Fruit fly (Drosophila melanogaster): Measurements from ENCODE around the gene BigH1.

The BigH1 gene

DNA sequence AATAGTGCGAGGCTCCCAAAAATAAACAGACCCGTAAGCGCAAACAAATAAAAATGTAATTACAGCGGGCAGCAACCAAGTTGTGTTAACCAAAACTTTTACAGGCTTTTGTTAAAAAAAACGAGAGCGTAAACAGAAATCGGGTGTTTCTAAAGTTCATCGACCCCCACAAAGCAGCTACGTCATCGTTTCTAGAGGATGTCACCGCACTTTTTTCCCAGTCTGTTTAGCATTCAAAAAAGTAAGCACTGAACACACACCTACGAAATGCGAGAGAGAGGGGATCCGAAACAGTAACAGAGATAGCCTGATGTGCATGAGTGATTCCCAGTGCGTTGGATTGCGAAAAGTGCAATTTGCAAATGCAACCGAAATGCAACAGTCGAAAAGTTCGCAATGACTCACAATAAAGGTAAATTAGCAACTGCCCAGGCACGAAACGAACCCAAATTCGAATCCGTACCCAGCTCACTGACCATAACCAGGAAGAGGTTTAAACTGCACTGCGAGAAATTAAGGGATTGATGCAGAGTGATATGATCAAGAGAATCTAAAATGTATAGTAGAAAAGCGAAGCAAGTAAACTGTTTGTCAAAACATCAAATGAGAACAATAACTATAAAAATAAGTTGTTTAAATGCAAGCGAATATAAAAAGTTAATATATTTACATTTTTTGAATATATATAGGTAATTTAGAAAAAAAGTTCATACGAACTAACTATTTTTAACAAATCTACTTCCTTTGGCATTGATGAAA, 27.9 kb downstream of the BigH1 start (continued):
- no peak for TF ChIP-seq kay (GFP tag; optimal IDR thresholded peaks at IDR 0.05)
- no peak for TF ChIP-seq Hr3 (GFP tag; optimal IDR thresholded peaks at IDR 0.05)
- no peak for TF ChIP-seq luna (GFP tag; optimal IDR thresholded peaks at IDR 0.05)
- TF ChIP-seq Sox102F (GFP tag; optimal IDR thresholded peaks at IDR 0.05), result peak; percentile 15
- no peak for TF ChIP-seq grn (GFP tag; optimal IDR thresholded peaks at IDR 0.05)
- TF ChIP-seq pfk (GFP tag; optimal IDR thresholded peaks at IDR 0.05), result no peak
- no peak for TF ChIP-seq al (GFP tag; IDR thresholded peaks at IDR 0.05)
- TF ChIP-seq Doc2 (GFP tag; IDR thresholded peaks at IDR 0.05), result no peak
- peak; percentile 74 for TF ChIP-seq sens (GFP tag)
- TF ChIP-seq gem (tag; optimal IDR thresholded peaks at IDR 0.05), result peak; percentile 47
- no peak for TF ChIP-seq Atf-2 (GFP tag; optimal IDR thresholded peaks at IDR 0.05)
- TF ChIP-seq ranshi (GFP tag; IDR thresholded peaks at IDR 0.05), result no peak
- no peak for TF ChIP-seq zf30C (GFP tag; optimal IDR thresholded peaks at IDR 0.05)
- TF ChIP-seq Pdp1 (GFP tag; optimal IDR thresholded peaks at IDR 0.05), result no peak
- no peak for TF ChIP-seq CG30403 (GFP tag; optimal IDR thresholded peaks at IDR 0.05)
- TF ChIP-seq unc-4 (GFP tag; IDR thresholded peaks at IDR 0.05; ENCODE audit: partially characterized antibody), result no peak
- TF ChIP-seq Ptx1 (GFP tag; IDR thresholded peaks at IDR 0.05), result no peak
- no peak for TF ChIP-seq Lpt (GFP tag; optimal IDR thresholded peaks at IDR 0.05)
- no peak for TF ChIP-seq az2 (GFP tag; optimal IDR thresholded peaks at IDR 0.05)
- no peak for TF ChIP-seq Ets97D (GFP tag; optimal IDR thresholded peaks at IDR 0.05)
- no peak for TF ChIP-seq CG4328 (GFP tag; optimal IDR thresholded peaks at IDR 0.05)
- TF ChIP-seq Ets65A (GFP tag), result peak; percentile 2
- no peak for TF ChIP-seq CG8089 (GFP tag; optimal IDR thresholded peaks at IDR 0.05)
- TF ChIP-seq CG2875 (GFP tag; optimal IDR thresholded peaks at IDR 0.05), result no peak
- TF ChIP-seq bsh (GFP tag; optimal IDR thresholded peaks at IDR 0.05), result peak in 1 of 2 experiments; percentile 36
- no peak for TF ChIP-seq Bgb (GFP tag; IDR thresholded peaks at IDR 0.05; ENCODE audit: partially characterized antibody)
- TF ChIP-seq CG6791 (GFP tag; IDR thresholded peaks at IDR 0.05; ENCODE audit: partially characterized antibody), result 0 out of 3 replicates have a peak, but pooled peaks have one; percentile 20
- peak; percentile 18 for TF ChIP-seq CG12391 (tag; optimal IDR thresholded peaks at IDR 0.05)
- no peak for TF ChIP-seq Abd-B (GFP tag; optimal IDR thresholded peaks at IDR 0.05)
- TF ChIP-seq CG6683 (GFP tag; optimal IDR thresholded peaks at IDR 0.05), result no peak
- TF ChIP-seq CG17361 (GFP tag; IDR thresholded peaks at IDR 0.05), result 0 out of 3 replicates have a peak, but pooled peaks have one; percentile 13
- TF ChIP-seq Oaz (GFP tag; IDR thresholded peaks at IDR 0.05), result no peak
- peak; percentile 36 for TF ChIP-seq nmo (GFP tag; optimal IDR thresholded peaks at IDR 0.05)
- no peak for TF ChIP-seq Doc3 (GFP tag; IDR thresholded peaks at IDR 0.05; ENCODE audit: partially characterized antibody)
- peak; percentile 18 for TF ChIP-seq CG1529 (GFP tag; optimal IDR thresholded peaks at IDR 0.05)
- TF ChIP-seq knrl (GFP tag; IDR thresholded peaks at IDR 0.05; ENCODE audit: partially characterized antibody), result no peak
- no peak for TF ChIP-seq ftz-f1 (GFP tag; optimal IDR thresholded peaks at IDR 0.05)
- no peak for TF ChIP-seq usp (GFP tag; optimal IDR thresholded peaks at IDR 0.05)
- no peak for TF ChIP-seq toy (GFP tag; IDR thresholded peaks at IDR 0.05)
- TF ChIP-seq phol (tag; optimal IDR thresholded peaks at IDR 0.05), result peak; percentile 36
- TF ChIP-seq Fer1 (GFP tag; optimal IDR thresholded peaks at IDR 0.05), result no peak
- no peak for TF ChIP-seq kah (GFP tag; optimal IDR thresholded peaks at IDR 0.05)
- TF ChIP-seq bab2 (GFP tag; optimal IDR thresholded peaks at IDR 0.05), result no peak
- TF ChIP-seq CG17186 (GFP tag; optimal IDR thresholded peaks at IDR 0.05), result no peak
- no peak for TF ChIP-seq wek (GFP tag; optimal IDR thresholded peaks at IDR 0.05)
- no peak for TF ChIP-seq eyg (GFP tag; optimal IDR thresholded peaks at IDR 0.05)
- peak; percentile 3 for TF ChIP-seq CG7839 (tag; optimal IDR thresholded peaks at IDR 0.05)
- TF ChIP-seq danr (GFP tag; IDR thresholded peaks at IDR 0.05), result no peak
- TF ChIP-seq fd3F (GFP tag; optimal IDR thresholded peaks at IDR 0.05), result no peak
- no peak for TF ChIP-seq hth (optimal IDR thresholded peaks at IDR 0.05)

All from whole organism, embryonic.